Fruit fly (Drosophila melanogaster) whole organism: ENCODE measurements around the gene CG13047.

Source experiments
- CG8478 ChIP-seq: fragments of >200 bp; optimal IDR thresholded peaks from 2 replicates; lab custom pipeline; 2018; ENCODE audit warnings: inconsistent platforms
- usp ChIP-seq: fragments of >200 bp; optimal IDR thresholded peaks from 2 replicates; lab custom pipeline; 2017; ENCODE audit warnings: missing biosample characterization, missing genetic modification characterization, mixed read lengths

DNA sequence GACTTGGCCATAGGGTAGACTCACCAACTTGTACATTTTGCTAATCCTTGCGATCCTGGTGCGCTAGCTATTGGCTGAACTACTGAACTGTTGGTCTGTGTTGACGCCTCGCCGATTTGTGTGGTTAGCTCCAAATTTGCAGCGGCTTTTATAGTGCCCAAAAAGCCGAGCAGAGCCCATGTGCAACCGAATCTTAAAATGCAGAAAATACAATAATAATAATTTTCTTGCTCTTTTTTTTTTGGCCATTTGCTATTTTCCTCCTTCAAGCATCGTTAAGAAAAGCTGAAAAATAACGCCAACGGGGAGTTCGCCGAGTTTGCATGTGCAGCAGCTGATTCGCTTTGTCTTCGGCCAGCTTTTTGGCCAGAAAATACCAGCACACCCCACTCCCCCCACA lies 23.2 kb upstream of the CG13047 start, which contains the start of gene CG13042:
- no peak for TF ChIP-seq CG8478 (lab: Kevin White, UChicago)
- no peak for TF ChIP-seq usp (GFP tag; lab: Kevin White, UChicago)
